Fruit fly (Drosophila melanogaster) whole organism, embryonic: Measurements from ENCODE around the gene CG14153.

Source experiments
- Awh ChIP-seq: fragments of 200-800 bp; sonication (Bioruptor generic); IDR thresholded peaks from 2 replicates; pipeline ENCODE4, ENCODE4 v1.3.6; 2022; ENCODE audit warnings: missing biosample characterization, missing genetic modification characterization
- Blimp-1 ChIP-seq: fragments of 200-800 bp; sonication (Bioruptor generic); optimal IDR thresholded peaks from 3 replicates; lab custom pipeline; 2018; ENCODE audit warnings: missing biosample characterization, missing genetic modification characterization, mild to moderate bottlenecking, moderate library complexity, missing genetic modification reagents
- C15 ChIP-seq: fragments of 200-800 bp; sonication (Bioruptor generic); IDR thresholded peaks from 3 replicates; pipeline ENCODE4 v1.3.6; 2022; ENCODE audit warnings: missing biosample characterization, missing genetic modification characterization
- CG10543 ChIP-seq: fragments of 200-800 bp; sonication (Bioruptor generic); optimal IDR thresholded peaks from 3 replicates; lab custom pipeline; 2017; ENCODE audit warnings: missing biosample characterization, mild to moderate bottlenecking, missing genetic modification characterization, moderate library complexity
- CG11093 ChIP-seq: fragments of 200-800 bp; sonication (Bioruptor generic); IDR thresholded peaks from 3 replicates; pipeline ENCODE4 v1.3.6; 2022; ENCODE audit warnings: missing biosample characterization, missing genetic modification characterization
- CG12219 ChIP-seq: fragments of 200-800 bp; sonication (Bioruptor generic); optimal IDR thresholded peaks from 3 replicates; lab custom pipeline; 2018; ENCODE audit warnings: missing biosample characterization, mild to moderate bottlenecking, missing genetic modification characterization
- CG12299 ChIP-seq: fragments of 200-800 bp; sonication (Bioruptor generic); optimal IDR thresholded peaks from 2 replicates; lab custom pipeline; 2018; ENCODE audit warnings: missing biosample characterization, mild to moderate bottlenecking, missing genetic modification characterization
- CG12942 ChIP-seq: fragments of 200-800 bp; sonication (Bioruptor generic); optimal IDR thresholded peaks from 3 replicates; lab custom pipeline; 2016; ENCODE audit warnings: missing biosample characterization, missing genetic modification characterization
- CG15269 ChIP-seq: fragments of 200-800 bp; sonication (Bioruptor generic); optimal IDR thresholded peaks from 2 replicates; lab custom pipeline; 2018; ENCODE audit warnings: missing biosample characterization, mild to moderate bottlenecking, missing genetic modification characterization, moderate library complexity
- CG15479 ChIP-seq: fragments of 200-800 bp; sonication (Bioruptor generic); optimal IDR thresholded peaks from 3 replicates; lab custom pipeline; 2019; ENCODE audit warnings: missing biosample characterization, mild to moderate bottlenecking, missing genetic modification characterization, moderate library complexity
- CG15601 ChIP-seq: fragments of 200-800 bp; sonication (Bioruptor generic); optimal IDR thresholded peaks from 3 replicates; lab custom pipeline; 2019; ENCODE audit warnings: missing biosample characterization, mild to moderate bottlenecking, missing genetic modification characterization, moderate library complexity
- CG16813 ChIP-seq: fragments of 200-800 bp; sonication (Bioruptor generic); IDR thresholded peaks from 3 replicates; pipeline ENCODE4 v1.3.6; 2022; ENCODE audit warnings: missing biosample characterization, missing genetic modification characterization; ENCODE audit not compliant: partially characterized antibody
- CG18599 ChIP-seq: fragments of 200-800 bp; sonication (Bioruptor generic); optimal IDR thresholded peaks from 3 replicates; lab custom pipeline; 2017; ENCODE audit warnings: missing biosample characterization, missing genetic modification characterization, mild to moderate bottlenecking, moderate library complexity, missing genetic modification reagents
- CG18764 ChIP-seq: fragments of 200-800 bp; sonication (Bioruptor generic); optimal IDR thresholded peaks from 3 replicates; lab custom pipeline; 2016; ENCODE audit warnings: missing biosample characterization, missing genetic modification characterization
- CG31441 ChIP-seq: fragments of 200-800 bp; sonication (Bioruptor generic); IDR thresholded peaks from 2 replicates; pipeline ENCODE4 v1.3.6; 2022; ENCODE audit warnings: missing biosample characterization, missing genetic modification characterization
- CG3995 ChIP-seq: fragments of 200-800 bp; sonication (Bioruptor generic); optimal IDR thresholded peaks from 3 replicates; lab custom pipeline; 2016; ENCODE audit warnings: missing biosample characterization, missing genetic modification characterization
- CG4854 ChIP-seq: fragments of 200-800 bp; sonication (Bioruptor generic); optimal IDR thresholded peaks from 2 replicates; lab custom pipeline; 2016; ENCODE audit warnings: missing biosample characterization, missing genetic modification characterization, inconsistent platforms
- CG6854 ChIP-seq: fragments of 200-800 bp; sonication (Bioruptor generic); optimal IDR thresholded peaks from 3 replicates; lab custom pipeline; 2017; ENCODE audit warnings: missing biosample characterization, mild to moderate bottlenecking, missing genetic modification characterization
- CG7556 ChIP-seq: fragments of 200-800 bp; sonication (Bioruptor generic); optimal IDR thresholded peaks from 2 replicates; lab custom pipeline; 2017; ENCODE audit warnings: missing biosample characterization, mild to moderate bottlenecking, missing genetic modification characterization
- CG7839 ChIP-seq: fragments of 200-800 bp; sonication (Bioruptor generic); optimal IDR thresholded peaks from 3 replicates; lab custom pipeline; 2018; ENCODE audit warnings: missing biosample characterization, mild to moderate bottlenecking, missing genetic modification characterization, moderate library complexity
- CG8478 ChIP-seq: fragments of >200 bp; optimal IDR thresholded peaks from 2 replicates; lab custom pipeline; 2018
- CG8944 ChIP-seq: fragments of 200-800 bp; sonication (Bioruptor generic); optimal IDR thresholded peaks from 3 replicates; lab custom pipeline; 2016; ENCODE audit warnings: missing biosample characterization, missing genetic modification characterization
- Chrac-16 ChIP-seq: fragments of 200-800 bp; sonication (Bioruptor generic); optimal IDR thresholded peaks from 3 replicates; lab custom pipeline; 2016; ENCODE audit warnings: missing biosample characterization, missing genetic modification characterization
- Doc3 ChIP-seq: fragments of 200-800 bp; sonication (Bioruptor generic); IDR thresholded peaks from 3 replicates; pipeline ENCODE4 v1.3.6; 2022; ENCODE audit warnings: missing biosample characterization, missing genetic modification characterization; ENCODE audit not compliant: partially characterized antibody
- Lhr ChIP-seq: fragments of 200-800 bp; sonication (Bioruptor generic); optimal IDR thresholded peaks from 3 replicates; lab custom pipeline; 2017; ENCODE audit warnings: mild to moderate bottlenecking, missing biosample characterization, missing genetic modification reagents, missing genetic modification characterization
- MBD-R2 ChIP-seq: fragments of 200-800 bp; sonication (Bioruptor generic); IDR thresholded peaks from 2 replicates; pipeline ENCODE4 v1.3.6; 2022; ENCODE audit warnings: missing biosample characterization, missing genetic modification characterization
- MTF-1 ChIP-seq: fragments of 200-800 bp; sonication (Bioruptor generic); optimal IDR thresholded peaks from 2 replicates; lab custom pipeline; 2018; ENCODE audit warnings: missing biosample characterization, mild to moderate bottlenecking, missing genetic modification characterization, borderline replicate concordance
- Med ChIP-seq: fragments of 200-800 bp; sonication (Bioruptor generic); peaks from one replicate; lab custom pipeline; 2016; ENCODE audit warnings: missing biosample characterization, missing genetic modification characterization, mild to moderate bottlenecking, inconsistent platforms, moderate library complexity
- Nf-YA ChIP-seq: fragments of 200-800 bp; sonication (Bioruptor generic); IDR thresholded peaks from 2 replicates; pipeline ENCODE4 v1.3.6; 2022; ENCODE audit warnings: missing biosample characterization, missing genetic modification characterization
- Optix ChIP-seq: fragments of 200-800 bp; sonication (Bioruptor generic); IDR thresholded peaks from 3 replicates; pipeline ENCODE4 v1.3.6; 2022; ENCODE audit warnings: missing biosample characterization, missing genetic modification characterization
- Ptx1 ChIP-seq: fragments of 200-800 bp; sonication (Bioruptor generic); IDR thresholded peaks from 2 replicates; pipeline ENCODE4 v1.3.6; 2022; ENCODE audit warnings: missing biosample characterization, missing genetic modification characterization
- Scr ChIP-seq: fragments of 200-800 bp; sonication (Bioruptor generic); IDR thresholded peaks from 2 replicates; pipeline ENCODE4 v1.3.6; 2022; ENCODE audit warnings: missing biosample characterization, missing genetic modification characterization; ENCODE audit not compliant: partially characterized antibody
- Sox102F ChIP-seq: fragments of 200-800 bp; sonication (Bioruptor generic); optimal IDR thresholded peaks from 2 replicates; lab custom pipeline; 2018; ENCODE audit warnings: missing biosample characterization, mild to moderate bottlenecking, missing genetic modification characterization, moderate library complexity
- Usf ChIP-seq: fragments of 200-800 bp; sonication (Bioruptor generic); optimal IDR thresholded peaks from 2 replicates; lab custom pipeline; 2017; ENCODE audit warnings: missing genotype, missing biosample characterization, missing genetic modification characterization
- ab ChIP-seq: fragments of 200-800 bp; sonication (Bioruptor generic); optimal IDR thresholded peaks from 2 replicates; lab custom pipeline; 2016; ENCODE audit warnings: missing biosample characterization, missing genetic modification characterization
- bowl ChIP-seq: fragments of 200-800 bp; sonication (Bioruptor generic); IDR thresholded peaks from 2 replicates; pipeline ENCODE4 v1.3.6; 2022; ENCODE audit warnings: missing biosample characterization, missing genetic modification characterization
- cato ChIP-seq: fragments of 200-800 bp; sonication (Bioruptor generic); optimal IDR thresholded peaks from 2 replicates; lab custom pipeline; 2016; ENCODE audit warnings: missing biosample characterization, missing genetic modification characterization, borderline replicate concordance
- chinmo ChIP-seq: fragments of 200-800 bp; sonication (Bioruptor generic); IDR thresholded peaks from 4 replicates; pipeline ENCODE4 v1.3.6; 2022; ENCODE audit warnings: missing biosample characterization, missing genetic modification characterization; ENCODE audit not compliant: partially characterized antibody
- danr ChIP-seq: fragments of 200-800 bp; sonication (Bioruptor generic); IDR thresholded peaks from 2 replicates; pipeline ENCODE4 v1.3.6; 2022; ENCODE audit warnings: missing biosample characterization, missing genetic modification characterization
- en ChIP-seq: fragments of 200-800 bp; sonication (Bioruptor generic); optimal IDR thresholded peaks from 2 replicates; lab custom pipeline; 2016; ENCODE audit warnings: missing biosample characterization, missing genetic modification characterization
- eyg ChIP-seq: fragments of 200-800 bp; sonication (Bioruptor generic); optimal IDR thresholded peaks from 3 replicates; lab custom pipeline; 2016; ENCODE audit warnings: missing biosample characterization, missing genetic modification characterization
- gcm2 ChIP-seq: fragments of 200-800 bp; sonication (Bioruptor generic); optimal IDR thresholded peaks from 2 replicates; lab custom pipeline; 2016; ENCODE audit warnings: missing biosample characterization, missing genetic modification characterization
- hth ChIP-seq: fragments of >200 bp; optimal IDR thresholded peaks from 2 replicates; lab custom pipeline; 2017; ENCODE audit warnings: inconsistent platforms
- inv ChIP-seq: fragments of 200-800 bp; sonication (Bioruptor generic); IDR thresholded peaks from 2 replicates; pipeline ENCODE4 v1.3.6; 2022; ENCODE audit warnings: missing biosample characterization, missing genetic modification characterization; ENCODE audit not compliant: partially characterized antibody
- pb ChIP-seq: fragments of 200-800 bp; sonication (Bioruptor generic); optimal IDR thresholded peaks from 3 replicates; lab custom pipeline; 2016; ENCODE audit warnings: missing biosample characterization, missing genetic modification characterization
- pho ChIP-seq: fragments of 200-800 bp; sonication (Bioruptor generic); optimal IDR thresholded peaks from 2 replicates; lab custom pipeline; 2016; ENCODE audit warnings: missing biosample characterization, missing genetic modification characterization
- row ChIP-seq: fragments of 200-800 bp; sonication (Bioruptor generic); IDR thresholded peaks from 3 replicates; pipeline ENCODE4 v1.3.6; 2022; ENCODE audit warnings: missing biosample characterization, missing genetic modification characterization
- twi ChIP-seq: fragments of 200-800 bp; optimal IDR thresholded peaks from 2 replicates; lab custom pipeline; 2019; ENCODE audit warnings: missing biosample characterization, mild to moderate bottlenecking, missing genetic modification characterization, moderate library complexity
- zfh2 ChIP-seq: fragments of 200-800 bp; sonication (Bioruptor generic); optimal IDR thresholded peaks from 2 replicates; lab custom pipeline; 2016; ENCODE audit warnings: missing biosample characterization, missing genetic modification characterization

CG14153 gene

DNA sequence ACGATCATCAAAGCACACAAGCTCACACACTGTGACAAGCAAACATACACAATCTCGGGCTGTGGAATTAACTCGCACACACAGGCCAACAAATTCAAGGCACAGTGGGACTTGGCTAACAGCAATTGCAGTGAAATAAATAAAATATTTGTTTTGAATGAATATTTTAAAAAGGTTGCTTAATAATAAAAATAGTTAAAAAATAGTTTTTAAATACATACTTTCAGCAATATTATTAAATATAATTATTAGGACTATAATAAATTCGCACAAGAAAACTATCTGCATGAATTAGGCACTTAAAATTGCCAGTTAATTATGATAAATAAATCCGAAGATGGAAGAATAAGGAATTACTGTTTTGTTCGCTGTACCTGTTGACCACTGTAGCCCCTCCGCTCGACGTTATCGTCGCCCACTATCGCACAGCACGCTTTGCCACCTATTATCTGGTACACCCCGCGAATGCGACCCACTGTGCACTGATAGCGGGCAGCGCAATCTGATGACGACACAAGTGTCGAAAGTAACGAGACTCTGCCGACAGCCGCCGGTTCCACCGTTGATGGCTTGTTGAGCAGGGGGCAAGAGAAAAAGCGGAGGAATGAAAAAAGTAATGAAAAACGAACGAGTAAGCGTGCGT, 39.5 kb downstream of the CG14153 start:
- peak; percentile 97 for TF ChIP-seq CG15601
- peak; percentile 63 for TF ChIP-seq ab (GFP tag; lab: Kevin White, UChicago)
- peak; percentile 99 for TF ChIP-seq CG10543 (GFP tag; lab: Kevin White, UChicago)
- peak; percentile 99 for TF ChIP-seq Ptx1 (GFP tag; lab: Robert Waterston, UW)
- peak; percentile 99 for TF ChIP-seq row (GFP tag; lab: Robert Waterston, UW)
- peak; percentile 14; the same call in 1 of the 2 replicates for TF ChIP-seq inv (GFP tag; lab: Robert Waterston, UW)
- peak; percentile 85 for TF ChIP-seq CG4854 (GFP tag; lab: Kevin White, UChicago)
- TF ChIP-seq zfh2 (GFP tag; lab: Kevin White, UChicago), result peak; percentile 81
- peak; percentile 87 for TF ChIP-seq chinmo
- peak; percentile 70 for TF ChIP-seq CG8944 (GFP tag; lab: Kevin White, UChicago)
- peak; percentile 98 for TF ChIP-seq CG15479
- TF ChIP-seq cato (GFP tag; lab: Kevin White, UChicago), result peak; percentile 97
- TF ChIP-seq CG6854 (GFP tag; lab: Kevin White, UChicago), result peak; percentile 98
- peak; percentile 99 for TF ChIP-seq CG31441 (GFP tag; lab: Robert Waterston, UW)
- TF ChIP-seq hth, result no peak
- TF ChIP-seq CG12299 (tag; lab: Kevin White, UChicago), result peak; percentile 96
- TF ChIP-seq CG18599 (GFP tag; lab: Kevin White, UChicago), result peak; percentile 99
- peak; percentile 39 for TF ChIP-seq eyg (GFP tag; lab: Kevin White, UChicago)
- peak; percentile 97 for TF ChIP-seq CG12942
- TF ChIP-seq CG7839 (tag; lab: Kevin White, UChicago), result peak; percentile 99
- peak; percentile 91 for TF ChIP-seq gcm2 (GFP tag; lab: Kevin White, UChicago)
- TF ChIP-seq pb (GFP tag; lab: Kevin White, UChicago), result peak; percentile 66
- 0 out of 3 replicates have a peak, but pooled peaks have one; percentile 44 for TF ChIP-seq CG16813 (GFP tag; lab: Robert Waterston, UW)
- peak; percentile 93 for TF ChIP-seq Lhr (GFP tag; lab: Kevin White, UChicago)
- peak; percentile 93 for TF ChIP-seq bowl (GFP tag; lab: Robert Waterston, UW)
- TF ChIP-seq CG7556 (GFP tag; lab: Kevin White, UChicago), result peak; percentile 100
- peak; percentile 97 for TF ChIP-seq Usf
- peak; percentile 83 for TF ChIP-seq Optix
- TF ChIP-seq CG15269 (tag; lab: Kevin White, UChicago), result peak; percentile 99
- TF ChIP-seq Doc3, result 0 out of 3 replicates have a peak, but pooled peaks have one; percentile 10
- peak; percentile 87 for TF ChIP-seq pho
- peak; percentile 97 for TF ChIP-seq Chrac-16 (GFP tag; lab: Kevin White, UChicago)
- TF ChIP-seq Med (GFP tag; lab: Kevin White, UChicago), result peak; percentile 90
- peak; percentile 94 for TF ChIP-seq Nf-YA (GFP tag; lab: Robert Waterston, UW)
- peak; percentile 9; the same call in 1 of the 2 replicates for TF ChIP-seq Scr
- peak; percentile 98 for TF ChIP-seq CG11093
- peak; percentile 97 for TF ChIP-seq danr (GFP tag; lab: Robert Waterston, UW)
- TF ChIP-seq Sox102F (GFP tag; lab: Kevin White, UChicago), result peak; percentile 98
- TF ChIP-seq en, result peak; percentile 56
- peak; percentile 95 for TF ChIP-seq twi
- TF ChIP-seq Blimp-1 (GFP tag; lab: Kevin White, UChicago), result peak; percentile 96
- TF ChIP-seq CG3995 (GFP tag; lab: Kevin White, UChicago), result peak; percentile 78
- TF ChIP-seq MTF-1 (GFP tag; lab: Kevin White, UChicago), result peak; percentile 84
- TF ChIP-seq C15 (GFP tag; lab: Robert Waterston, UW), result peak; percentile 94
- TF ChIP-seq MBD-R2 (GFP tag; lab: Robert Waterston, UW), result peak; percentile 83
- peak; percentile 95 for TF ChIP-seq Awh (GFP tag; lab: Robert Waterston, UW)
- peak; percentile 95 for TF ChIP-seq CG18764 (GFP tag; lab: Kevin White, UChicago)
- no peak for TF ChIP-seq CG8478 (lab: Kevin White, UChicago)
- peak; percentile 96 for TF ChIP-seq CG12219 (GFP tag; lab: Kevin White, UChicago)
